Worm (Caenorhabditis elegans): ENCODE results near the gene Y116A8C.23.

DNA sequence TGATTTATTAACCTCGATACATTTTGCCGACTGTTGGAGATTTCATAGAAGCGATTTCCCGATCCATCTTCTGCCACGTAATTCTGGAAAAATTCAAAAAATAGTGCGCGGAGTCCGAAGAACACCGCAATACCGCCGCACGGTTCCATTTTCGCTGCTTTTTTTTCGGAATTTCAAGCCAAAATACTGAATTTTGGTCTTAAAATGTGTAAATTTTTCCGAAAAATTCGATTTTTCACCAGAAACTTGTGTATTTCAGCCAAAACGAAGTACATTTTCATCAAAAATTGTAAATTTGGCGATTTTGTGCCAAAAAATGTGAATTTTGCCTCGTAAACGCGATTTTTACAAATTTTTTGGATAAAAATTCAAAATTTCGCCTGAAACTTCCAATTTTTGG lies 49.8 kb downstream of the Y116A8C.23 start:
- TF ChIP-seq ceh-63 (GFP tag; optimal IDR thresholded peaks at IDR 0.05): no peak
- no peak for TF ChIP-seq ama-1 (optimal IDR thresholded peaks at IDR 0.05)
- TF ChIP-seq pqm-1 (tag; optimal IDR thresholded peaks at IDR 0.05): no peak
- TF ChIP-seq ceh-8 (GFP tag; optimal IDR thresholded peaks at IDR 0.05): no peak
- no peak for TF ChIP-seq elt-3 (tag; optimal IDR thresholded peaks at IDR 0.05)
- TF ChIP-seq ceh-88 (GFP tag; IDR thresholded peaks at IDR 0.05): no peak
- TF ChIP-seq zag-1 (tag; optimal IDR thresholded peaks at IDR 0.05): no peak
- TF ChIP-seq ceh-82 (tag; optimal IDR thresholded peaks at IDR 0.05): no peak
- no peak for TF ChIP-seq blmp-1 (tag; optimal IDR thresholded peaks at IDR 0.05)
- TF ChIP-seq isw-1 (GFP tag; IDR thresholded peaks at IDR 0.05): no peak
- no peak for TF ChIP-seq unc-62 (GFP tag; optimal IDR thresholded peaks at IDR 0.05)

Measured in whole organism, L1 larva.